Worm (Caenorhabditis elegans): Measurements from ENCODE around the gene R07D5.2.

R07D5.2 gene

DNA sequence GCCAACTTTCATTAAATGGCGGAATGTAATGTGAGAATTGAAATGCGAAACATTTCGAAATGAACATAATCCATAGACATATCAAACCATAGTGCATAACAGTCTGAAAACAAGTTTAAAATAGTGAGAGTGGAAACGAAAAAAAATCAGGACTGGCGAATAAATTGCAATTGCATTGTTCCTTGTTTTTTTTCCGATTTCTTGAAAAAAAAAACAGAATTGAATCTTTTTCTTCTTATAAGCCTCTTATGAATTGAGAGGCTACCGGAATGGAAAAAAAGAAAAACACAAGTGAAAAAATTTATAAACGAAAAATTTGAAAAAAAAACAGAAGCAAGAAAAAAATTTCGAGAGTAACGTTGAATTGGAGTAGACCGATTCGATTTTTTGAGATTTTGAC lies at the start of gene R07D5.2:
Gene R07D5.2, minus strand, starts transcription at position 101 of the 400 bp plus-strand sequence.
- TF ChIP-seq W03F9.2 (tag; optimal IDR thresholded peaks at IDR 0.05) (no peak), him-1 (tag; optimal IDR thresholded peaks at IDR 0.05) (no peak), dao-5 (tag; optimal IDR thresholded peaks at IDR 0.05) (no peak)

DNA sequence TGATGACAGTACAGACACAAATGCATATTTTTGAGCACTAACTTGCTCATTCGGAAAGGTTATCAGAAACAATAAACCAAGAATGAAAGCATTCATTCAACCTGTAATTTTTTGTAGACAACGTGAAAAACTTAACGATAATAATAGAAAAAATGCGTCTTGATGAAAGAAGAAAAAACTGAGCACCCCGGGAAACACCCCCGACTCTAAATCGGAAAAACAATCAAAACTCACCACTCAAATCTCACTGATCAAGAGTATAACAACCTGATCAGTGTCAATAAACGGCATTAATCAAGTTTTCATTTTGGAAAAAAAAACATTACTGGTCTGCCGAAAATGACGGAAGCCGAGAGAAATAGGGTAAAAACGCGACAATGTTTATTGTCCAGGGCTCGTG lies 49.7 kb upstream of the R07D5.2 start, which contains the start of gene T10B10.8:
Gene T10B10.8, minus strand, starts transcription at position 101 of the 400 bp plus-strand sequence.
- TF ChIP-seq W03F9.2 (tag; optimal IDR thresholded peaks at IDR 0.05): no peak
- TF ChIP-seq dao-5 (tag; optimal IDR thresholded peaks at IDR 0.05): no peak
- TF ChIP-seq him-1 (tag; optimal IDR thresholded peaks at IDR 0.05): no peak

DNA sequence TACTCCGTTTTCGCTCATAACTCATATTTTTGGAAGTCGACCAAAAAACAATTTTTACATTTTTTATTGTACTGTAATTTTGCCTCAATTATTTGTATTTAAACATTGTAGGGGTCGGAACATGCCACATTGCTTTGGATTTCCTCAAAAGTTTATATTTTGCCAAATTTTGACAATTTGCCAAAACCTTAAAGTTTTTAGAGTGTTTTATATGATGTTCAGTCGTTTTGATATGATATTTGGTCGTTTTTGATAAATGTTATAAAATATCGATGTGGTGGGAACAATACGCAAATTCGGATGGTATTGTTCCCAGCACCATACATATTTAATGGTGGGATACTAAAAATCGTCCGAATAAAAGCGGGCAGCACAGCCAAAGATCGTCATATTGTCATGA lies 47.7 kb upstream of the R07D5.2 start, which contains the start of gene T10B10.9:
Gene T10B10.9, plus strand, starts transcription at position 301 of the 400 bp plus-strand sequence.
- TF ChIP-seq dao-5 (tag; optimal IDR thresholded peaks at IDR 0.05): no peak
- no peak for TF ChIP-seq him-1 (tag; optimal IDR thresholded peaks at IDR 0.05)
- no peak for TF ChIP-seq W03F9.2 (tag; optimal IDR thresholded peaks at IDR 0.05)

- TF ChIP-seq dao-5 (tag; optimal IDR thresholded peaks at IDR 0.05) (no peak), W03F9.2 (tag; optimal IDR thresholded peaks at IDR 0.05) (no peak), him-1 (tag; optimal IDR thresholded peaks at IDR 0.05) (no peak)
These were observed 46.7 kb upstream of the R07D5.2 start for ce11 chrX:15163118-15163517.

- TF ChIP-seq him-1 (tag; optimal IDR thresholded peaks at IDR 0.05) (no peak), W03F9.2 (tag; optimal IDR thresholded peaks at IDR 0.05) (no peak), dao-5 (tag; optimal IDR thresholded peaks at IDR 0.05) (no peak)
These were observed 44.5 kb upstream of the R07D5.2 start for ce11 chrX:15160923-15161322.

ce11 chrX:15159362-15159761 lies 42.9 kb upstream of the R07D5.2 start:
- TF ChIP-seq him-1 (tag; optimal IDR thresholded peaks at IDR 0.05) (no peak), W03F9.2 (tag; optimal IDR thresholded peaks at IDR 0.05) (no peak), dao-5 (tag; optimal IDR thresholded peaks at IDR 0.05) (no peak)

DNA sequence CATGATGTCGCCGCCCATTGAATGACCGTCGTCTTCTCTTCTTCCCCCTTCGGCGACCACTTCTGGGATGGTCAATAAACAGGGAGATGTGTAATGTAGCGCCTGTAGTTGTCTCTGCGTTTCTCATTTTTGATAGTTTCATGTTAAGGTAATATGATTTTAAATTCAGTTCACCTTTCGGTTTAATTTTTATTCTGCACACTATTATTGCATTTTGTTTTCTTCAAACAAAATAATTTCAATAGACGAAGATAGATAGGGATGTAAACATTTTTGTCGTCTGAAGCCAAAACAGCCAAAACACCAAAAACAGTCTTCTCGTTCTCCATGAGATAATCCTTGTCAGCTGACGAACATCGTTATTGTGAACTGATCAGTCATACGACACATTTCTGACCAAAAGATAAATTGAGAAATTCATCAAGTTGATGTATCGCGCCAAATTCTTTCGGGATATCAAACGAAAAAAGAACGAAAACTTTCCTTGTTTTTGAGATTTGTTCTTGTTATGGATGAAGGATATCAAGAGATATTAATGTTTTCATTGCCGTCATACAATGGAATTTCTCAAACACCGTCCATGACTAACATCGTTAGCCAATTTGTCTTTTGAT lies 42.4 kb upstream of the R07D5.2 start, which contains the start of gene C11G10.1:
Gene C11G10.1, minus strand, starts transcription at position 51 of the 614 bp plus-strand sequence.
- TF ChIP-seq him-1 (tag; optimal IDR thresholded peaks at IDR 0.05) (no peak), dao-5 (tag; optimal IDR thresholded peaks at IDR 0.05) (no peak), W03F9.2 (tag; optimal IDR thresholded peaks at IDR 0.05) (no peak)

- TF ChIP-seq W03F9.2 (tag; optimal IDR thresholded peaks at IDR 0.05) (no peak), him-1 (tag; optimal IDR thresholded peaks at IDR 0.05) (no peak), dao-5 (tag; optimal IDR thresholded peaks at IDR 0.05) (no peak)
These were observed 41.4 kb upstream of the R07D5.2 start for ce11 chrX:15157854-15158253.

- TF ChIP-seq him-1 (tag; optimal IDR thresholded peaks at IDR 0.05): no peak
- TF ChIP-seq dao-5 (tag; optimal IDR thresholded peaks at IDR 0.05): no peak
- TF ChIP-seq W03F9.2 (tag; optimal IDR thresholded peaks at IDR 0.05): no peak
These were observed 38.6 kb upstream of the R07D5.2 start for ce11 chrX:15155054-15155453.

- TF ChIP-seq W03F9.2 (tag; optimal IDR thresholded peaks at IDR 0.05): no peak
- no peak for TF ChIP-seq him-1 (tag; optimal IDR thresholded peaks at IDR 0.05)
- no peak for TF ChIP-seq dao-5 (tag; optimal IDR thresholded peaks at IDR 0.05)
These were observed 32.4 kb upstream of the R07D5.2 start for ce11 chrX:15148831-15149230.

DNA sequence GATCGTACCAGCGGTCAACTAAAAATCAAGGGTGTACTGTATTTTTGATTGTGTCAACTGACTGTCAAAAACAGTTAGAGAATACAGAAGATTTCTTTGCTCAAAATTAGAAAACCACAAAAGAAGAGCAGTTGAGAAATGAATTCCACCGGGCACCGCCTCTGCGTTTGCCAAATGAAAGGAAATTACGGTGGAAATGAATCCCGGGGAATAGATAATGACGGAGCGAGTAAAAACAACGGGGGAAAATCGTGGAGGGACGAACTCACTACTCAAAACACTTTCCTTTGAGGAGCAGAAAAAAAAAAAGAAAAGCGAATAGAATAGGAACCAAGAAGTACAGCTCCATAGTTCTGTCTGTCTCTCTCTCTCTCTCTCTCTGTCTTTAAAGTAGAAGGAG lies 32.0 kb upstream of the R07D5.2 start:
- TF ChIP-seq him-1 (tag; optimal IDR thresholded peaks at IDR 0.05) (no peak), W03F9.2 (tag; optimal IDR thresholded peaks at IDR 0.05) (no peak), dao-5 (tag; optimal IDR thresholded peaks at IDR 0.05) (no peak)

DNA sequence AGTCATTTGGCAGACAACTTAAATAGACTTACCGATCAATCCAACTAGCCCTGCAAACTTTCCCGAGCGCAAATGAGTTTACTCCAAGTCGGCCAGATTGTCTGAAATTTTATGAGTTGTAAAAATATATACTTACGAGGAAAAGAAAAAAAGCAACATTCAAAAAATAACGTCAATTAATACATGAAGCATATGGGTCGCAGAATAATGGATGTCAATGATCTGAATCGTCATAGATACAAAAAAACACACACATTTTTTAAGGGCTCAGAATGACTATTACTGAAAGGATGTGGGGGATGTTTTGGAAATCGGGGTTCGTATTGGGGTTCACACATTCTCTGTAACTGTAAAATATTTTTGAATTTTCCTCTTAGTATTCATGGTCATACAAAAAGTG lies 31.2 kb upstream of the R07D5.2 start, which contains the start of gene unc-7:
Gene unc-7, minus strand, starts transcription at position 101 of the 400 bp plus-strand sequence.
- no peak for TF ChIP-seq dao-5 (tag; optimal IDR thresholded peaks at IDR 0.05)
- TF ChIP-seq him-1 (tag; optimal IDR thresholded peaks at IDR 0.05): no peak
- TF ChIP-seq W03F9.2 (tag; optimal IDR thresholded peaks at IDR 0.05): no peak

DNA sequence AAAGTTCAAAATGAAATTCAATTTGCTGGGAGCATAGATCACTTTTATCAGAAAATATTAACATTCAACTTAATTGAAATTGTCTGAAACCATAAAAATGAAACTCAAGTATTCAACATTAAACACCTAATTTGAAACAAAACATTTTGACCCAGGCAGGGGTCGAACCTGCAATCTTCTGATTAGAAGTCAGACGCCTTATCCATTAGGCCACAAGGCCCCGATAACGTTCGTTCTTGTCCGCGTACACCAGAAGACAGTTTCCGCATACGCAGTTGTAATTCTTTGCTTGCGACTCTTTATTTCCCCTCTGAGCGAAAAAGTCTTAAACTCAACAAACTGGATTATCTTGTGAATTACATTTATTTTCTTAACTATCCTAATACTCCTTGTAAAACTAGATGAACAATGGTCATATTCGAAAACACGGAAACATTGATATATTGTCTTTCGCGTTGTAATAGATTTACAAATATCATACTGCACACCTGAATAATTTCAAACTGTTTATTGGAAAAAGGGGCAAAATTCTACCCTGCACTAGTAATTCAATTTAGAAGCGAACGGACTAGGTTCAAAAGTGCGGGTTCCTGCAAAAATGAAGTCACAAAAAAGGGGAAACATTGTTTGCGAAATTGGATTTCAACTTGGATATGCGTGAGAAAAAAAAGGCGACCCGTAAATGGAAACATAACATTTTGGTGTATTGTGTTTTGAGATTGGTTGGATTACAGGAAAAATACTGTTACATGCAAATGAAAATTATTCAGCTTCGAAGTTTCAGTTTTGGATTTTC lies 30.2 kb upstream of the R07D5.2 start:
- TF ChIP-seq dao-5 (tag; optimal IDR thresholded peaks at IDR 0.05) (no peak), him-1 (tag; optimal IDR thresholded peaks at IDR 0.05) (no peak), W03F9.2 (tag; optimal IDR thresholded peaks at IDR 0.05) (no peak)

ce11 chrX:15134941-15135340 lies 18.5 kb upstream of the R07D5.2 start:
- TF ChIP-seq him-1 (tag; optimal IDR thresholded peaks at IDR 0.05) (no peak), W03F9.2 (tag; optimal IDR thresholded peaks at IDR 0.05) (no peak), dao-5 (tag; optimal IDR thresholded peaks at IDR 0.05) (no peak)

All from whole organism, L4/young adult.